Worm (Caenorhabditis elegans) whole organism, midembryonic: ENCODE data around the gene T10G3.4.
"Not testable (repeated sequence)": the region's sequence is repeated elsewhere in the genome, so short reads cannot be mapped to it uniquely, and the experiment has no call there.

Source experiments
- T22C8.4 ChIP-seq: fragments of 200-800 bp; sonication (Bioruptor generic); IDR thresholded peaks from 2 replicates; pipeline ENCODE4 v1.3.6; 2022; ENCODE audit warnings: missing genetic modification characterization, missing compliant biosample characterization
- cog-1 ChIP-seq: sonication (generic microtip); optimal IDR thresholded peaks from 2 replicates; lab custom pipeline; 2016; ENCODE audit warnings: missing genetic modification characterization, missing compliant biosample characterization
- flt-1 ChIP-seq: fragments of 200-800 bp; sonication (Bioruptor generic); IDR thresholded peaks from 2 replicates; pipeline ENCODE4 v1.3.6; 2022; ENCODE audit warnings: missing genetic modification characterization, missing compliant biosample characterization
- klf-2 ChIP-seq: fragments of 200-800 bp; sonication (Bioruptor generic); conservative IDR thresholded peaks from 2 replicates; pipeline ENCODE4 v1.3.6; 2022; ENCODE audit warnings: missing genetic modification reagents, missing genetic modification characterization, missing compliant biosample characterization
- med-1 ChIP-seq: sonication (generic microtip); optimal IDR thresholded peaks from 2 replicates; lab custom pipeline; 2017; ENCODE audit warnings: missing genetic modification characterization, mild to moderate bottlenecking, missing compliant biosample characterization, antibody characterized with exemption, missing genetic modification reagents; ENCODE audit not compliant: insufficient read depth
- ref-1 ChIP-seq: fragments of 200-800 bp; sonication (Bioruptor generic); conservative IDR thresholded peaks from 2 replicates; pipeline ENCODE4 v1.3.6; 2022; ENCODE audit warnings: missing genetic modification reagents, missing genetic modification characterization, missing compliant biosample characterization
- tab-1 ChIP-seq: fragments of 200-800 bp; sonication (Bioruptor generic); IDR thresholded peaks from 2 replicates; pipeline ENCODE4 v1.3.6; 2022; ENCODE audit warnings: missing genetic modification characterization, missing compliant biosample characterization
- ztf-23 ChIP-seq: fragments of 200-800 bp; sonication (Bioruptor generic); IDR thresholded peaks from 2 replicates; pipeline ENCODE4 v1.3.6; 2022; ENCODE audit warnings: missing genetic modification reagents, missing genetic modification characterization, missing compliant biosample characterization
- ztf-29 ChIP-seq: fragments of 200-800 bp; sonication (Bioruptor generic); IDR thresholded peaks from 2 replicates; pipeline ENCODE4 v1.3.6; 2022; ENCODE audit warnings: missing genetic modification reagents, missing genetic modification characterization, missing compliant biosample characterization

The T10G3.4 gene

ce11 chrV:13464123-13464522 lies 20.1 kb downstream of the T10G3.4 start:
- no peak for TF ChIP-seq ztf-23
- no peak for TF ChIP-seq flt-1 (GFP tag; lab: Robert Waterston, UW)
- TF ChIP-seq ref-1 (GFP tag; lab: Robert Waterston, UW), result no peak
- TF ChIP-seq cog-1 (tag; lab: Kevin White, UChicago), result no peak

- TF ChIP-seq tab-1 (GFP tag; lab: Robert Waterston, UW), result no peak
These were observed 21.3 kb downstream of the T10G3.4 start, which contains the start of gene frm-10 for ce11 chrV:13462974-13463373. TSS of gene frm-10 (plus strand) at chrV:13463207.

ce11 chrV:13459323-13459722 lies 24.9 kb downstream of the T10G3.4 start, which contains the start of gene bath-39:
TSS of gene bath-39 (plus strand) at chrV:13459459.
- TF ChIP-seq T22C8.4 (GFP tag; lab: Robert Waterston, UW) (no peak), flt-1 (GFP tag; lab: Robert Waterston, UW) (no peak), tab-1 (GFP tag; lab: Robert Waterston, UW) (no peak), cog-1 (tag; lab: Kevin White, UChicago) (no peak), ztf-23 (no peak), ztf-29 (no peak), klf-2 (no peak)

- no peak for TF ChIP-seq ref-1 (GFP tag; lab: Robert Waterston, UW)
- no peak for TF ChIP-seq med-1 (GFP tag; lab: Kevin White, UChicago)
- no peak for TF ChIP-seq cog-1 (tag; lab: Kevin White, UChicago)
- TF ChIP-seq ztf-23, result no peak
- no peak for TF ChIP-seq T22C8.4 (GFP tag; lab: Robert Waterston, UW)
- no peak for TF ChIP-seq klf-2
- no peak for TF ChIP-seq flt-1 (GFP tag; lab: Robert Waterston, UW)
- TF ChIP-seq tab-1 (GFP tag; lab: Robert Waterston, UW), result no peak
- TF ChIP-seq ztf-29, result no peak
These were observed 26.4 kb downstream of the T10G3.4 start, which contains the start of gene F25H9.2 for ce11 chrV:13457858-13458257. TSS of gene F25H9.2 (plus strand) at chrV:13458083.

ce11 chrV:13455448-13455847 lies 28.8 kb downstream of the T10G3.4 start, which contains the start of gene lurp-3:
TSS of gene lurp-3 (plus strand) at chrV:13455748.
- no peak for TF ChIP-seq cog-1 (tag; lab: Kevin White, UChicago)
- TF ChIP-seq tab-1 (GFP tag; lab: Robert Waterston, UW), result no peak
- TF ChIP-seq ztf-23, result no peak
- TF ChIP-seq ztf-29, result no peak
- no peak for TF ChIP-seq flt-1 (GFP tag; lab: Robert Waterston, UW)
- no peak for TF ChIP-seq klf-2
- no peak for TF ChIP-seq med-1 (GFP tag; lab: Kevin White, UChicago)
- TF ChIP-seq ref-1 (GFP tag; lab: Robert Waterston, UW), result no peak
- no peak for TF ChIP-seq T22C8.4 (GFP tag; lab: Robert Waterston, UW)

ce11 chrV:13453334-13453733 lies 30.9 kb downstream of the T10G3.4 start, which contains the start of gene lurp-2:
TSS of gene lurp-2 (plus strand) at chrV:13453634.
- no peak for TF ChIP-seq cog-1 (tag; lab: Kevin White, UChicago)
- TF ChIP-seq ztf-29, result no peak
- TF ChIP-seq ref-1 (GFP tag; lab: Robert Waterston, UW), result no peak
- no peak for TF ChIP-seq med-1 (GFP tag; lab: Kevin White, UChicago)
- no peak for TF ChIP-seq klf-2

ce11 chrV:13445229-13445949 lies 38.9 kb downstream of the T10G3.4 start, which contains the start of gene Y2H9A.4:
TSS of gene Y2H9A.4 (plus strand) at chrV:13445899.
- TF ChIP-seq ztf-23 (no peak), tab-1 (GFP tag; lab: Robert Waterston, UW) (no peak), med-1 (GFP tag; lab: Kevin White, UChicago) (no peak), T22C8.4 (GFP tag; lab: Robert Waterston, UW) (no peak), ref-1 (GFP tag; lab: Robert Waterston, UW) (no peak), klf-2 (no peak), ztf-29 (no peak), cog-1 (tag; lab: Kevin White, UChicago) (no peak), flt-1 (GFP tag; lab: Robert Waterston, UW) (no peak)

- not testable (repeated sequence) for TF ChIP-seq ztf-29; med-1 (GFP tag; lab: Kevin White, UChicago); ztf-23
These were observed 40.7 kb downstream of the T10G3.4 start, which contains the start of gene Y2H9A.6 for ce11 chrV:13443535-13443934. TSS of gene Y2H9A.6 (plus strand) at chrV:13443835.

ce11 chrV:13442819-13443218 lies 41.4 kb downstream of the T10G3.4 start:
- TF ChIP-seq med-1 (GFP tag; lab: Kevin White, UChicago), result no peak
- TF ChIP-seq ref-1 (GFP tag; lab: Robert Waterston, UW), result no peak
- no peak for TF ChIP-seq flt-1 (GFP tag; lab: Robert Waterston, UW)
- no peak for TF ChIP-seq tab-1 (GFP tag; lab: Robert Waterston, UW)
- TF ChIP-seq ztf-23, result no peak
- no peak for TF ChIP-seq ztf-29

ce11 chrV:13441661-13442060 lies 42.6 kb downstream of the T10G3.4 start, which contains the start of gene col-162:
TSS of gene col-162 (plus strand) at chrV:13441961.
- TF ChIP-seq ztf-29 (no peak), ref-1 (GFP tag; lab: Robert Waterston, UW) (no peak), ztf-23 (no peak), klf-2 (no peak), cog-1 (tag; lab: Kevin White, UChicago) (no peak), tab-1 (GFP tag; lab: Robert Waterston, UW) (no peak), T22C8.4 (GFP tag; lab: Robert Waterston, UW) (no peak), flt-1 (GFP tag; lab: Robert Waterston, UW) (no peak), med-1 (GFP tag; lab: Kevin White, UChicago) (no peak)
